Worm (Caenorhabditis elegans) whole organism, L1 larva: Measurements from ENCODE around the gene C39B10.4.

Experiments used
- C04F5.9 ChIP-seq: sonication (generic microtip); optimal IDR thresholded peaks from 2 replicates; lab custom pipeline; 2016; ENCODE audit warnings: missing genetic modification characterization, missing compliant biosample characterization
- aha-1 ChIP-seq: fragments of 150-350 bp; optimal IDR thresholded peaks from 2 replicates; lab custom pipeline; 2014; ENCODE audit warnings: missing biosample characterization, missing genetic modification characterization
- ceh-63 ChIP-seq: fragments of 200-800 bp; sonication (Bioruptor generic); optimal IDR thresholded peaks from 2 replicates; lab custom pipeline; 2018; ENCODE audit warnings: mild to moderate bottlenecking, missing genetic modification characterization, missing compliant biosample characterization
- dpl-1 ChIP-seq, 3 experiments: fragments of 150-350 bp in 2 of 3; sonication (generic microtip) in 1 of 3; optimal IDR thresholded peaks; 2 replicates each; lab custom pipeline; 2014 to 2017; ENCODE audit warnings: missing biosample characterization in 3 of 3, missing genetic modification characterization in 3 of 3, missing genetic modification reagents in 3 of 3
- grh-1 ChIP-seq: fragments of 200-800 bp; sonication (Bioruptor generic); IDR thresholded peaks from 2 replicates; pipeline ENCODE4 v1.3.6; 2022; ENCODE audit warnings: missing genetic modification reagents, missing genetic modification characterization, missing compliant biosample characterization
- lsy-2 ChIP-seq, 2 experiments: fragments of 150-350 bp; optimal IDR thresholded peaks; 2 replicates each; lab custom pipeline; 2014; ENCODE audit warnings: missing biosample characterization in 2 of 2, missing genetic modification characterization in 2 of 2
- pqm-1 ChIP-seq: sonication (generic microtip); optimal IDR thresholded peaks from 3 replicates; lab custom pipeline; 2017; ENCODE audit warnings: missing biosample characterization, missing genetic modification characterization
- snpc-4 ChIP-seq: fragments of 150-350 bp; optimal IDR thresholded peaks from 2 replicates; lab custom pipeline; 2014; ENCODE audit warnings: missing biosample characterization, missing genetic modification characterization
- ztf-11 ChIP-seq, 2 experiments: sonication (generic microtip); optimal IDR thresholded peaks; 2 replicates each; lab custom pipeline; 2016 to 2017; ENCODE audit warnings: missing genetic modification characterization in 2 of 2, missing biosample characterization in 1 of 2, missing compliant biosample characterization in 1 of 2

- TF ChIP-seq snpc-4 (tag; lab: Kevin White, UChicago), result no peak
- no peak for TF ChIP-seq ztf-11 (tag; optimal IDR thresholded peaks at IDR 0.05; lab: Kevin White, UChicago)
- TF ChIP-seq ceh-63 (GFP tag; lab: Kevin White, UChicago), result no peak
- TF ChIP-seq grh-1 (GFP tag; lab: Robert Waterston, UW), result no peak
- no peak for TF ChIP-seq pqm-1
- TF ChIP-seq dpl-1 (GFP tag; optimal IDR thresholded peaks at IDR 0.05; lab: Kevin White, UChicago), result no peak
- TF ChIP-seq lsy-2 (tag; optimal IDR thresholded peaks at IDR 0.05; lab: Kevin White, UChicago), result no peak
- TF ChIP-seq C04F5.9 (tag; lab: Kevin White, UChicago), result no peak
- TF ChIP-seq aha-1, result no peak
These were observed 7.4 kb upstream of the C39B10.4 start for ce11 chrX:10437421-10437820.
